Comparison of ENCODE assay signal across 1 fruit fly cellular context in genomic region chrX:21323933-21324688, dm6.
A peak's percentile ranks its signal among the peaks of the same experiment; 100 is the strongest.
TF ChIP-seq lines count a peak whose summit lies in the region.

Gene Dd, minus strand, starts transcription at chrX:21324009.
Gene CG1486, plus strand, starts transcription at chrX:21324046.

TF ChIP-seq in whole organism, embryonic, 481 proteins besides CTCF, POLR2A, EP300 and RAD21 (continued from another document and continues in another):
- no peak for TF ChIP-seq CG15073 (GFP tag; optimal IDR thresholded peaks at IDR 0.05; lab: Kevin White, UChicago)
- peak; percentile 91 for TF ChIP-seq CG6791 (GFP tag; IDR thresholded peaks at IDR 0.05; lab: Robert Waterston, UW; ENCODE audit: partially characterized antibody)
- TF ChIP-seq fru (optimal IDR thresholded peaks at IDR 0.05; lab: Kevin White, UChicago): no peak
- no peak for TF ChIP-seq pfk (GFP tag; optimal IDR thresholded peaks at IDR 0.05; lab: Kevin White, UChicago)
- TF ChIP-seq CG4820 (GFP tag; optimal IDR thresholded peaks at IDR 0.05; lab: Kevin White, UChicago): no peak
- no peak for TF ChIP-seq CG12236 (GFP tag; optimal IDR thresholded peaks at IDR 0.05; lab: Kevin White, UChicago)
- no peak for TF ChIP-seq p53 (GFP tag; optimal IDR thresholded peaks at IDR 0.05; lab: Kevin White, UChicago)
- no peak for TF ChIP-seq cas (GFP tag; IDR thresholded peaks at IDR 0.05; lab: Robert Waterston, UW)
- no peak for TF ChIP-seq ttk (GFP tag; IDR thresholded peaks at IDR 0.05; lab: Robert Waterston, UW)
- TF ChIP-seq dysf (GFP tag; IDR thresholded peaks at IDR 0.05; lab: Robert Waterston, UW): no peak
- peak; percentile 44 for TF ChIP-seq stwl (tag; optimal IDR thresholded peaks at IDR 0.05; lab: Kevin White, UChicago)
- peak; percentile 70 for TF ChIP-seq Lhr (GFP tag; optimal IDR thresholded peaks at IDR 0.05; lab: Kevin White, UChicago)
- TF ChIP-seq CG15696 (tag; optimal IDR thresholded peaks at IDR 0.05; lab: Kevin White, UChicago): no peak
- no peak for TF ChIP-seq Ssrp (tag; optimal IDR thresholded peaks at IDR 0.05; lab: Kevin White, UChicago)
- TF ChIP-seq CG9797 (GFP tag; optimal IDR thresholded peaks at IDR 0.05; lab: Kevin White, UChicago): peak; percentile 98
- TF ChIP-seq CG3281 (GFP tag; optimal IDR thresholded peaks at IDR 0.05; lab: Kevin White, UChicago): no peak
- no peak for TF ChIP-seq Chrac-16 (GFP tag; optimal IDR thresholded peaks at IDR 0.05; lab: Kevin White, UChicago)
- no peak for TF ChIP-seq CG10565 (GFP tag; optimal IDR thresholded peaks at IDR 0.05; lab: Kevin White, UChicago)
- no peak for TF ChIP-seq CG13894 (tag; optimal IDR thresholded peaks at IDR 0.05; lab: Kevin White, UChicago)
- no peak for TF ChIP-seq wdn (GFP tag; IDR thresholded peaks at IDR 0.05; lab: Robert Waterston, UW)
- TF ChIP-seq ken (GFP tag; IDR thresholded peaks at IDR 0.05; lab: Robert Waterston, UW): no peak
- no peak for TF ChIP-seq cato (GFP tag; optimal IDR thresholded peaks at IDR 0.05; lab: Kevin White, UChicago; ENCODE audit: borderline replicate concordance)
- TF ChIP-seq C15 (GFP tag; IDR thresholded peaks at IDR 0.05; lab: Robert Waterston, UW): no peak
- peak; percentile 80 for TF ChIP-seq CG13287 (GFP tag; IDR thresholded peaks at IDR 0.05; lab: Robert Waterston, UW; ENCODE audit: partially characterized antibody)
- TF ChIP-seq CG34422 (GFP tag; IDR thresholded peaks at IDR 0.05; lab: Robert Waterston, UW): no peak
- no peak for TF ChIP-seq CG9876 (GFP tag; optimal IDR thresholded peaks at IDR 0.05; lab: Kevin White, UChicago)
- TF ChIP-seq Trl (optimal IDR thresholded peaks at IDR 0.05; lab: Kevin White, UChicago): peak in 1 of 2 experiments; percentile 39
- TF ChIP-seq Trl (GFP tag; optimal IDR thresholded peaks at IDR 0.05; lab: Kevin White, UChicago): no peak
- TF ChIP-seq CG14441 (GFP tag; IDR thresholded peaks at IDR 0.05; lab: Robert Waterston, UW): no peak
- no peak for TF ChIP-seq Hr39 (optimal IDR thresholded peaks at IDR 0.05; lab: Kevin White, UChicago)
- TF ChIP-seq CG3838 (GFP tag; optimal IDR thresholded peaks at IDR 0.05; lab: Kevin White, UChicago): no peak
- TF ChIP-seq Rx (GFP tag; IDR thresholded peaks at IDR 0.05; lab: Robert Waterston, UW): no peak
- TF ChIP-seq CG4854 (GFP tag; optimal IDR thresholded peaks at IDR 0.05; lab: Kevin White, UChicago): no peak
- peak; percentile 35 for TF ChIP-seq CG17829 (tag; optimal IDR thresholded peaks at IDR 0.05; lab: Kevin White, UChicago)
- no peak; the same call in 2 of the 3 replicates for TF ChIP-seq ci (GFP tag; IDR thresholded peaks at IDR 0.05; lab: Robert Waterston, UW)
- TF ChIP-seq wek (GFP tag; optimal IDR thresholded peaks at IDR 0.05; lab: Kevin White, UChicago): no peak
- TF ChIP-seq tna (GFP tag; IDR thresholded peaks at IDR 0.05; lab: Robert Waterston, UW; ENCODE audit: partially characterized antibody): peak; percentile 73
- TF ChIP-seq CG7372 (GFP tag; IDR thresholded peaks at IDR 0.05; lab: Robert Waterston, UW): no peak
- peak; percentile 69; the same call in 1 of the 2 replicates for TF ChIP-seq sna (GFP tag; IDR thresholded peaks at IDR 0.05; lab: Robert Waterston, UW; ENCODE audit: partially characterized antibody)
- TF ChIP-seq B-H1 (GFP tag; IDR thresholded peaks at IDR 0.05; lab: Robert Waterston, UW): no peak
- TF ChIP-seq CG5953 (GFP tag; IDR thresholded peaks at IDR 0.05; lab: Robert Waterston, UW): no peak
- TF ChIP-seq Bteb2 (GFP tag; optimal IDR thresholded peaks at IDR 0.05; lab: Kevin White, UChicago): no peak
- TF ChIP-seq ro (GFP tag; IDR thresholded peaks at IDR 0.05; lab: Robert Waterston, UW): no peak
- TF ChIP-seq CG2129 (GFP tag; IDR thresholded peaks at IDR 0.05; lab: Robert Waterston, UW; ENCODE audit: partially characterized antibody): peak; percentile 76
- TF ChIP-seq HLHmδ (GFP tag; optimal IDR thresholded peaks at IDR 0.05; lab: Kevin White, UChicago): peak; percentile 23
- TF ChIP-seq TFAM (GFP tag; optimal IDR thresholded peaks at IDR 0.05; lab: Kevin White, UChicago): no peak
- peak; percentile 29 for TF ChIP-seq CG2120 (GFP tag; optimal IDR thresholded peaks at IDR 0.05; lab: Kevin White, UChicago)
- no peak for TF ChIP-seq lmd (GFP tag; IDR thresholded peaks at IDR 0.05; lab: Robert Waterston, UW)
- no peak for TF ChIP-seq BtbVII (GFP tag; optimal IDR thresholded peaks at IDR 0.05; lab: Kevin White, UChicago)
- TF ChIP-seq CG11247 (GFP tag; IDR thresholded peaks at IDR 0.05; lab: Robert Waterston, UW): no peak
- TF ChIP-seq CG6765 (GFP tag; optimal IDR thresholded peaks at IDR 0.05; lab: Kevin White, UChicago): no peak
- no peak for TF ChIP-seq Sox102F (GFP tag; optimal IDR thresholded peaks at IDR 0.05; lab: Kevin White, UChicago)
- TF ChIP-seq CG1233 (GFP tag; optimal IDR thresholded peaks at IDR 0.05; lab: Kevin White, UChicago): no peak
- TF ChIP-seq sr (GFP tag; IDR thresholded peaks at IDR 0.05; lab: Robert Waterston, UW): no peak
- TF ChIP-seq Meics (GFP tag; optimal IDR thresholded peaks at IDR 0.05; lab: Kevin White, UChicago): no peak
- TF ChIP-seq YL-1 (GFP tag; optimal IDR thresholded peaks at IDR 0.05; lab: Kevin White, UChicago): peak; percentile 34
- TF ChIP-seq knrl (GFP tag; IDR thresholded peaks at IDR 0.05; lab: Robert Waterston, UW; ENCODE audit: partially characterized antibody): peak; percentile 93
- no peak for TF ChIP-seq ranshi (GFP tag; IDR thresholded peaks at IDR 0.05; lab: Robert Waterston, UW)
- no peak for TF ChIP-seq Taf1 (GFP tag; IDR thresholded peaks at IDR 0.05; lab: Robert Waterston, UW)
- TF ChIP-seq MBD-R2 (GFP tag; IDR thresholded peaks at IDR 0.05; lab: Robert Waterston, UW): peak; percentile 48; the same call in 1 of the 2 replicates
- TF ChIP-seq CG13296 (GFP tag; optimal IDR thresholded peaks at IDR 0.05; lab: Kevin White, UChicago): no peak
- TF ChIP-seq CG13123 (GFP tag; optimal IDR thresholded peaks at IDR 0.05; lab: Kevin White, UChicago): no peak
- peak; percentile 19 for TF ChIP-seq twi (tag; optimal IDR thresholded peaks at IDR 0.05; lab: Kevin White, UChicago)
- no peak for TF ChIP-seq CG1647 (GFP tag; optimal IDR thresholded peaks at IDR 0.05; lab: Kevin White, UChicago)
- no peak for TF ChIP-seq al (GFP tag; IDR thresholded peaks at IDR 0.05; lab: Robert Waterston, UW)
- TF ChIP-seq mirr (GFP tag; optimal IDR thresholded peaks at IDR 0.05; lab: Kevin White, UChicago): no peak
- TF ChIP-seq Dll (GFP tag; IDR thresholded peaks at IDR 0.05; lab: Robert Waterston, UW; ENCODE audit: partially characterized antibody): peak; percentile 86
- TF ChIP-seq gcm2 (GFP tag; optimal IDR thresholded peaks at IDR 0.05; lab: Kevin White, UChicago): no peak
- TF ChIP-seq CG17359 (tag; optimal IDR thresholded peaks at IDR 0.05; lab: Kevin White, UChicago): no peak
- TF ChIP-seq bab2 (GFP tag; optimal IDR thresholded peaks at IDR 0.05; lab: Kevin White, UChicago): no peak
- TF ChIP-seq zen (tag; optimal IDR thresholded peaks at IDR 0.05; lab: Kevin White, UChicago): no peak
- TF ChIP-seq corto (GFP tag; optimal IDR thresholded peaks at IDR 0.05; lab: Kevin White, UChicago): no peak
- no peak for TF ChIP-seq CG10431 (GFP tag; optimal IDR thresholded peaks at IDR 0.05; lab: Kevin White, UChicago)
- no peak for TF ChIP-seq CG17361 (GFP tag; IDR thresholded peaks at IDR 0.05; lab: Robert Waterston, UW)
- no peak for TF ChIP-seq NC2α (GFP tag; optimal IDR thresholded peaks at IDR 0.05; lab: Kevin White, UChicago)
- peak; percentile 44 for TF ChIP-seq CG33213 (GFP tag; optimal IDR thresholded peaks at IDR 0.05; lab: Kevin White, UChicago)
- no peak for TF ChIP-seq CG11093 (GFP tag; IDR thresholded peaks at IDR 0.05; lab: Robert Waterston, UW)
- TF ChIP-seq CG1024 (GFP tag; IDR thresholded peaks at IDR 0.05; lab: Robert Waterston, UW): no peak
- TF ChIP-seq CG14860 (GFP tag; IDR thresholded peaks at IDR 0.05; lab: Robert Waterston, UW; ENCODE audit: partially characterized antibody): peak; percentile 87
- TF ChIP-seq danr (GFP tag; IDR thresholded peaks at IDR 0.05; lab: Robert Waterston, UW): no peak
- TF ChIP-seq CG11560 (tag; IDR thresholded peaks at IDR 0.05; lab: Robert Waterston, UW): peak; percentile 44; the same call in 1 of the 3 replicates
- no peak for TF ChIP-seq zfh1 (GFP tag; IDR thresholded peaks at IDR 0.05; lab: Robert Waterston, UW)
- TF ChIP-seq Ptx1 (GFP tag; IDR thresholded peaks at IDR 0.05; lab: Robert Waterston, UW): no peak
- peak; percentile 67 for TF ChIP-seq CG12155 (GFP tag; optimal IDR thresholded peaks at IDR 0.05; lab: Kevin White, UChicago)
- peak; percentile 80; the same call in 2 of the 4 replicates for TF ChIP-seq chinmo (GFP tag; IDR thresholded peaks at IDR 0.05; lab: Robert Waterston, UW; ENCODE audit: partially characterized antibody)
- no peak for TF ChIP-seq CG11398 (GFP tag; optimal IDR thresholded peaks at IDR 0.05; lab: Kevin White, UChicago)
- no peak for TF ChIP-seq CG17568 (GFP tag; optimal IDR thresholded peaks at IDR 0.05; lab: Kevin White, UChicago)
- no peak for TF ChIP-seq Hsf (GFP tag; optimal IDR thresholded peaks at IDR 0.05; lab: Kevin White, UChicago)
- no peak for TF ChIP-seq CG8944 (GFP tag; optimal IDR thresholded peaks at IDR 0.05; lab: Kevin White, UChicago)
- TF ChIP-seq emc (GFP tag; optimal IDR thresholded peaks at IDR 0.05; lab: Kevin White, UChicago): no peak
- TF ChIP-seq Med (GFP tag; lab: Kevin White, UChicago): peak; percentile 86
- TF ChIP-seq CG7745 (tag; optimal IDR thresholded peaks at IDR 0.05; lab: Kevin White, UChicago): no peak
- TF ChIP-seq luna (GFP tag; optimal IDR thresholded peaks at IDR 0.05; lab: Kevin White, UChicago): no peak
- TF ChIP-seq CG1529 (GFP tag; optimal IDR thresholded peaks at IDR 0.05; lab: Kevin White, UChicago): no peak
- TF ChIP-seq CG4360 (GFP tag; IDR thresholded peaks at IDR 0.05; lab: Robert Waterston, UW): no peak
- no peak for TF ChIP-seq chif (GFP tag; optimal IDR thresholded peaks at IDR 0.05; lab: Kevin White, UChicago)
- no peak for TF ChIP-seq ATbp (GFP tag; optimal IDR thresholded peaks at IDR 0.05; lab: Kevin White, UChicago)
- TF ChIP-seq CG14050 (GFP tag; IDR thresholded peaks at IDR 0.05; lab: Robert Waterston, UW): no peak
- no peak for TF ChIP-seq Usf (GFP tag; optimal IDR thresholded peaks at IDR 0.05; lab: Kevin White, UChicago)
- no peak for TF ChIP-seq CG3407 (GFP tag; optimal IDR thresholded peaks at IDR 0.05; lab: Kevin White, UChicago)
- no peak for TF ChIP-seq CG4707 (GFP tag; optimal IDR thresholded peaks at IDR 0.05; lab: Kevin White, UChicago)
- TF ChIP-seq CG11696 (GFP tag; IDR thresholded peaks at IDR 0.05; lab: Robert Waterston, UW): no peak
- no peak for TF ChIP-seq CG2678 (tag; optimal IDR thresholded peaks at IDR 0.05; lab: Kevin White, UChicago)
- TF ChIP-seq tap (tag; optimal IDR thresholded peaks at IDR 0.05; lab: Kevin White, UChicago): no peak
- TF ChIP-seq salm (tag; optimal IDR thresholded peaks at IDR 0.05; lab: Kevin White, UChicago): no peak
- no peak for TF ChIP-seq CG11456 (GFP tag; IDR thresholded peaks at IDR 0.05; lab: Robert Waterston, UW)
- peak; percentile 79 for TF ChIP-seq CG14710 (tag; optimal IDR thresholded peaks at IDR 0.05; lab: Kevin White, UChicago)
- TF ChIP-seq unc-4 (GFP tag; IDR thresholded peaks at IDR 0.05; lab: Robert Waterston, UW; ENCODE audit: partially characterized antibody): peak; percentile 83
- no peak for TF ChIP-seq jing (GFP tag; optimal IDR thresholded peaks at IDR 0.05; lab: Kevin White, UChicago)
- TF ChIP-seq vfl (GFP tag; optimal IDR thresholded peaks at IDR 0.05; lab: Kevin White, UChicago): no peak
- TF ChIP-seq pros (GFP tag; optimal IDR thresholded peaks at IDR 0.05; lab: Kevin White, UChicago): no peak
- TF ChIP-seq Hr3 (GFP tag; optimal IDR thresholded peaks at IDR 0.05; lab: Kevin White, UChicago): no peak
- peak; percentile 32 for TF ChIP-seq CG2712 (tag; optimal IDR thresholded peaks at IDR 0.05; lab: Kevin White, UChicago)
- no peak for TF ChIP-seq Blimp-1 (GFP tag; optimal IDR thresholded peaks at IDR 0.05; lab: Kevin White, UChicago)
- no peak for TF ChIP-seq HLH54F (GFP tag; optimal IDR thresholded peaks at IDR 0.05; lab: Kevin White, UChicago)
- no peak for TF ChIP-seq CG15011 (GFP tag; optimal IDR thresholded peaks at IDR 0.05; lab: Kevin White, UChicago)
- no peak for TF ChIP-seq CG8388 (GFP tag; optimal IDR thresholded peaks at IDR 0.05; lab: Kevin White, UChicago)
- peak; percentile 66 for TF ChIP-seq pita (GFP tag; optimal IDR thresholded peaks at IDR 0.05; lab: Kevin White, UChicago)
- TF ChIP-seq aop (GFP tag; IDR thresholded peaks at IDR 0.05; lab: Robert Waterston, UW): no peak
- no peak for TF ChIP-seq caup (GFP tag; optimal IDR thresholded peaks at IDR 0.05; lab: Kevin White, UChicago; ENCODE audit: severe bottlenecking)
- no peak for TF ChIP-seq CG4328 (GFP tag; optimal IDR thresholded peaks at IDR 0.05; lab: Kevin White, UChicago)
- no peak for TF ChIP-seq H2.0 (GFP tag; IDR thresholded peaks at IDR 0.05; lab: Robert Waterston, UW)
- peak in 1 of 2 experiments; percentile 59 for TF ChIP-seq bsh (GFP tag; optimal IDR thresholded peaks at IDR 0.05; lab: Kevin White, UChicago)
- TF ChIP-seq Nf-YC (tag; optimal IDR thresholded peaks at IDR 0.05; lab: Kevin White, UChicago): peak; percentile 47
- no peak for TF ChIP-seq pb (GFP tag; optimal IDR thresholded peaks at IDR 0.05; lab: Kevin White, UChicago)
- no peak for TF ChIP-seq NC2β (GFP tag; optimal IDR thresholded peaks at IDR 0.05; lab: Kevin White, UChicago)
- TF ChIP-seq CG3995 (GFP tag; optimal IDR thresholded peaks at IDR 0.05; lab: Kevin White, UChicago): peak; percentile 76
- no peak for TF ChIP-seq CG7271 (tag; optimal IDR thresholded peaks at IDR 0.05; lab: Kevin White, UChicago)
- no peak for TF ChIP-seq ara (GFP tag; IDR thresholded peaks at IDR 0.05; lab: Robert Waterston, UW)
- peak; percentile 23 for TF ChIP-seq Myb (GFP tag; optimal IDR thresholded peaks at IDR 0.05; lab: Kevin White, UChicago)
- TF ChIP-seq zf30C (GFP tag; optimal IDR thresholded peaks at IDR 0.05; lab: Kevin White, UChicago): no peak
- no peak for TF ChIP-seq Doc2 (GFP tag; IDR thresholded peaks at IDR 0.05; lab: Robert Waterston, UW)
- TF ChIP-seq GATAe (GFP tag; conservative IDR thresholded peaks at IDR 0.05; lab: Robert Waterston, UW): no peak
- no peak for TF ChIP-seq shn (GFP tag; optimal IDR thresholded peaks at IDR 0.05; lab: Kevin White, UChicago)
- TF ChIP-seq Stat92E (GFP tag; optimal IDR thresholded peaks at IDR 0.05; lab: Kevin White, UChicago): peak in 1 of 3 experiments; percentile 4
- no peak for TF ChIP-seq CG18619 (GFP tag; optimal IDR thresholded peaks at IDR 0.05; lab: Kevin White, UChicago)
- no peak for TF ChIP-seq CG13775 (GFP tag; optimal IDR thresholded peaks at IDR 0.05; lab: Kevin White, UChicago)
